Worm (Caenorhabditis elegans) whole organism, L3 larva: Measurements from ENCODE around the gene Y24D9A.7.

Experiments used
- R02D3.7 ChIP-seq: fragments of 150-350 bp; optimal IDR thresholded peaks from 2 replicates; lab custom pipeline; 2014; ENCODE audit warnings: missing biosample characterization, missing genetic modification characterization
- ama-1 ChIP-seq: fragments of 150-350 bp; optimal IDR thresholded peaks from 2 replicates; lab custom pipeline; 2018
- lin-39 ChIP-seq: fragments of 150-350 bp; optimal IDR thresholded peaks from 2 replicates; lab custom pipeline; 2018; ENCODE audit warnings: missing biosample characterization, missing genetic modification reagents, missing genetic modification characterization
- nhr-11 ChIP-seq: fragments of 150-350 bp; optimal IDR thresholded peaks from 2 replicates; lab custom pipeline; 2014; ENCODE audit warnings: missing biosample characterization, missing genetic modification characterization
- nhr-12 ChIP-seq: fragments of 150-350 bp; optimal IDR thresholded peaks from 2 replicates; lab custom pipeline; 2014; ENCODE audit warnings: missing biosample characterization, missing genetic modification characterization
- nhr-43 ChIP-seq: sonication (generic microtip); optimal IDR thresholded peaks from 2 replicates; lab custom pipeline; 2016; ENCODE audit warnings: mild to moderate bottlenecking, missing genetic modification characterization, missing compliant biosample characterization; ENCODE audit not compliant: poor library complexity, severe bottlenecking
- pha-4 ChIP-seq: fragments of 150-350 bp; optimal IDR thresholded peaks from 2 replicates; lab custom pipeline; 2014; ENCODE audit warnings: missing biosample characterization, missing genetic modification reagents, missing genetic modification characterization
- pqm-1 ChIP-seq: fragments of 150-350 bp; optimal IDR thresholded peaks from 2 replicates; lab custom pipeline; 2017; ENCODE audit warnings: missing biosample characterization, missing genetic modification characterization, inconsistent platforms
- snpc-4 ChIP-seq: fragments of 150-350 bp; optimal IDR thresholded peaks from 2 replicates; lab custom pipeline; 2014; ENCODE audit warnings: missing biosample characterization, missing genetic modification characterization
- tbx-2 ChIP-seq: sonication (generic microtip); optimal IDR thresholded peaks from 2 replicates; lab custom pipeline; 2016; ENCODE audit warnings: mild to moderate bottlenecking, missing genetic modification characterization, missing compliant biosample characterization
- unc-62 ChIP-seq: fragments of 150-350 bp; sonication (generic microtip); optimal IDR thresholded peaks from 4 replicates; lab custom pipeline; 2014; ENCODE audit warnings: missing biosample characterization, missing genetic modification reagents, missing genetic modification characterization
- ztf-4 ChIP-seq: fragments of 150-350 bp; optimal IDR thresholded peaks from 2 replicates; lab custom pipeline; 2014; ENCODE audit warnings: missing biosample characterization, missing genetic modification characterization

- no peak for TF ChIP-seq ama-1 (lab: Kevin White, UChicago)
- no peak for TF ChIP-seq tbx-2
- TF ChIP-seq R02D3.7 (tag; lab: Kevin White, UChicago), result no peak
- no peak for TF ChIP-seq pqm-1 (tag; lab: Kevin White, UChicago)
- TF ChIP-seq nhr-11 (tag; lab: Kevin White, UChicago), result no peak
- no peak for TF ChIP-seq unc-62 (GFP tag; lab: Kevin White, UChicago)
- TF ChIP-seq snpc-4, result no peak
- TF ChIP-seq pha-4 (tag; lab: Kevin White, UChicago), result no peak
- TF ChIP-seq nhr-43 (tag; lab: Kevin White, UChicago), result no peak
- TF ChIP-seq nhr-12 (tag; lab: Kevin White, UChicago), result no peak
- no peak for TF ChIP-seq lin-39 (tag; lab: Kevin White, UChicago)
- no peak for TF ChIP-seq ztf-4 (tag; lab: Kevin White, UChicago)
These were observed 6.5 kb upstream of the Y24D9A.7 start for ce11 chrIV:4411311-4411947.
